Fruit fly (Drosophila melanogaster): ENCODE results near the gene CG10565.
A peak's percentile ranks its signal among the peaks of the same experiment; 100 is the strongest.

The CG10565 gene

DNA sequence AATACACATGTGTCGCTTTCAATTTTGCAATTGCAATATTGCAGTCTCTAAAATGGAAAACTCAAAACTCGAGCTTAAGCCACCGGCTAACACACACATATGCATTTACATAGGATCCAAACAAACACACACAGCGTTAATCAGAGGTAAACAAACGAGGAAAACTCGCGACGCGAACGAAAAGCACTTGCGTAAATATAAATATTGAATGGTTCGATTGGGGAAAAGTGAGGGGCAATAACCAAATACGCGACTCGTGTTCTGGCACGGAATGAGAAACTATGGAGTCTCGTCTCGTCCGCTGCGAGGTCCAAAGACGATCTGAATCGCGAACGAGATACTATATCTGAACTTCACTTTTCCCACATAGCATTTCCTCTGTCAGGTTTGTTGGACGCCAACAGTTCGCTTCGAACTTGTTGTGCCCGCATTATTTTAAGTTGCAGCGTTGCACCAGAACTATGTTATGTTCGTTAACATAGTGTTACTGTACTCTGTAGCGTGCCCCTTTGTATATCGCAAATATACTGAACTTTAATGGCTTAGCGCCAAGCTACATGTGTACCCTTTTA lies 5.2 kb downstream of the CG10565 start, which contains the start of gene ko (continued):
- TF ChIP-seq Eip74EF (GFP tag; optimal IDR thresholded peaks at IDR 0.05) (peak in 1 of 2 experiments; percentile 59), Rx (GFP tag; IDR thresholded peaks at IDR 0.05) (no peak), Awh (GFP tag; IDR thresholded peaks at IDR 0.05) (peak; percentile 42; the same call in 1 of the 2 replicates), CG12744 (GFP tag; optimal IDR thresholded peaks at IDR 0.05) (no peak), da (GFP tag; optimal IDR thresholded peaks at IDR 0.05) (no peak), CG13287 (GFP tag; IDR thresholded peaks at IDR 0.05; ENCODE audit: partially characterized antibody) (no peak), her (GFP tag; optimal IDR thresholded peaks at IDR 0.05) (peak; percentile 11), Ada2b (GFP tag; IDR thresholded peaks at IDR 0.05) (no peak), NFAT (GFP tag; IDR thresholded peaks at IDR 0.05) (no peak), croc (GFP tag; conservative IDR thresholded peaks at IDR 0.05) (no peak), insv (GFP tag; optimal IDR thresholded peaks at IDR 0.05) (no peak), tio (GFP tag; optimal IDR thresholded peaks at IDR 0.05) (no peak), Ets65A (GFP tag) (no peak), Blimp-1 (GFP tag; optimal IDR thresholded peaks at IDR 0.05) (peak; percentile 65), CG18262 (tag; optimal IDR thresholded peaks at IDR 0.05) (peak; percentile 21), sqz (GFP tag; optimal IDR thresholded peaks at IDR 0.05) (no peak), unc-4 (GFP tag; IDR thresholded peaks at IDR 0.05; ENCODE audit: partially characterized antibody) (no peak), pho (GFP tag; optimal IDR thresholded peaks at IDR 0.05) (no peak), jing (GFP tag; optimal IDR thresholded peaks at IDR 0.05) (no peak), CG18599 (GFP tag; optimal IDR thresholded peaks at IDR 0.05) (peak; percentile 36), CHES-1-like (GFP tag; optimal IDR thresholded peaks at IDR 0.05) (no peak), CG31441 (GFP tag; IDR thresholded peaks at IDR 0.05) (no peak), kah (GFP tag; optimal IDR thresholded peaks at IDR 0.05) (peak; percentile 42), abd-A (tag; optimal IDR thresholded peaks at IDR 0.05) (no peak), Ptx1 (GFP tag; IDR thresholded peaks at IDR 0.05) (no peak), CG2889 (GFP tag; IDR thresholded peaks at IDR 0.05) (no peak), fru (optimal IDR thresholded peaks at IDR 0.05) (no peak), CoRest (tag; optimal IDR thresholded peaks at IDR 0.05) (no peak), CG9727 (GFP tag; optimal IDR thresholded peaks at IDR 0.05) (peak; percentile 32), CG4707 (GFP tag; optimal IDR thresholded peaks at IDR 0.05) (peak; percentile 71), CG10543 (GFP tag; optimal IDR thresholded peaks at IDR 0.05) (no peak), CG34224 (GFP tag; IDR thresholded peaks at IDR 0.05; ENCODE audit: partially characterized antibody) (no peak), ato (GFP tag; IDR thresholded peaks at IDR 0.05; ENCODE audit: partially characterized antibody) (no peak), vfl (GFP tag; optimal IDR thresholded peaks at IDR 0.05) (no peak), CG14014 (GFP tag; IDR thresholded peaks at IDR 0.05) (no peak), ash1 (GFP tag; optimal IDR thresholded peaks at IDR 0.05) (no peak), wor (GFP tag; IDR thresholded peaks at IDR 0.05) (no peak), hkb (optimal IDR thresholded peaks at IDR 0.05) (no peak), hkb (GFP tag; IDR thresholded peaks at IDR 0.05) (peak; percentile 62; the same call in 1 of the 2 replicates), CG30431 (GFP tag; optimal IDR thresholded peaks at IDR 0.05) (no peak), Dfd (GFP tag; optimal IDR thresholded peaks at IDR 0.05) (no peak), CG10959 (GFP tag; IDR thresholded peaks at IDR 0.05) (no peak), ab (GFP tag; optimal IDR thresholded peaks at IDR 0.05) (no peak), CG17829 (tag; optimal IDR thresholded peaks at IDR 0.05) (peak; percentile 25), Usf (GFP tag; optimal IDR thresholded peaks at IDR 0.05) (no peak), Deaf1 (tag; optimal IDR thresholded peaks at IDR 0.05) (peak; percentile 51), az2 (GFP tag; optimal IDR thresholded peaks at IDR 0.05) (no peak), rib (GFP tag; IDR thresholded peaks at IDR 0.05) (no peak), E2f1 (GFP tag; IDR thresholded peaks at IDR 0.05) (no peak), CG10274 (GFP tag; optimal IDR thresholded peaks at IDR 0.05) (no peak), CG18476 (GFP tag; optimal IDR thresholded peaks at IDR 0.05) (no peak), CG2120 (GFP tag; optimal IDR thresholded peaks at IDR 0.05) (no peak)

All from whole organism, embryonic.